Fruit fly (Drosophila melanogaster): ENCODE data around the gene promL.

promL gene

DNA sequence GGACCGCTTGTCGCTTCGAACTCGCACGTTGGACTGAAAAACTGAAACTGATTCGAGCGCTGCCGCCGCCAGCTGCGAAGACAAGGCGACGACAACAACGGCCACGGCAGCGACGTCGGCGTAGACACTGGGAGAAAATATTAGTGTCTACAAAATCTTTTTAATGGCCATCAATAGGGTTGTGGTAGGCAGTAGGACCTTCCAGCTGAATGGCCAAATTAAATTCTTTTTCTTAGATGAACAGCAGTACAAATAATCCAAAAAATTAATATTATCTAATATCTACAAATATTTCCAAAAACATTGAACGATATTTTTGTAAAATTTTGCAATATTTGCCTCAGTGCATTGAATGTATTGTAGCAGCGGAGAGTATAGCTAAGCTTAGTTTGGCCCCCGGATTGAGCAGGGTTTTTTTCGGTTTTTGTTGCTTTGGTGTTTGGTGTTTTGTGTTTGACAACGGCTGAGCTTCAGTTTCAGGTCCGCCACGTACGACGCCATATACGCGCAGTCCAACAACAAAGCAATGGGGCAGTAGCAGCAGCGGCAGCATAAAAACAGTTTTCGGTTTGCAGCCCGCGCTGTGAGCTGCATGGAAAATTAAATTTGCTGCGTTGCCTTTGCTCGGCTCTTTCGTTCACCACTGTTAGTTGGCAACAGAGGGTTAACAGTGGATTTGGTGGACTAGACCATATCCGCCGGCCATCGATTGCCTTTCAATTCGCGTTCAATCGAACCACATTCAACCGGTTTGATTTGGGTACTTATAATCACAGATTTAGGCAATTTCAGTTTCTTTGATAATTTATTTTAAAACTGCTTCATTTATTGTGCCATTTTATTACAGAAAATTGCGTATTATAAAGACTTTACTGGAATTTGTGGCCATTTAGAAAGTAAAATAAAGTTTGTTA, 20.4 kb downstream of the promL start, which contains the start of gene Cht7 (continued):
- TF ChIP-seq Camta (GFP tag; optimal IDR thresholded peaks at IDR 0.05) = peak; percentile 43
- no peak for TF ChIP-seq Opbp (GFP tag; IDR thresholded peaks at IDR 0.05; ENCODE audit: partially characterized antibody)
- TF ChIP-seq ara (GFP tag; IDR thresholded peaks at IDR 0.05) = peak; percentile 83
- TF ChIP-seq CG12769 (tag; optimal IDR thresholded peaks at IDR 0.05) = peak; percentile 78
- peak; percentile 87 for TF ChIP-seq Mad (GFP tag; optimal IDR thresholded peaks at IDR 0.05)
- peak; percentile 25; the same call in 1 of the 2 replicates for TF ChIP-seq CG1024 (GFP tag; IDR thresholded peaks at IDR 0.05)
- TF ChIP-seq Side (GFP tag; optimal IDR thresholded peaks at IDR 0.05) = peak; percentile 65
- peak; percentile 99 for TF ChIP-seq CG15601 (tag; optimal IDR thresholded peaks at IDR 0.05)
- TF ChIP-seq CG15011 (GFP tag; optimal IDR thresholded peaks at IDR 0.05) = peak; percentile 11
- TF ChIP-seq CG33557 (GFP tag; optimal IDR thresholded peaks at IDR 0.05) = peak; percentile 67
- TF ChIP-seq CG32772 (GFP tag; IDR thresholded peaks at IDR 0.05) = peak; percentile 72
- peak; percentile 23 for TF ChIP-seq CG1792 (GFP tag; optimal IDR thresholded peaks at IDR 0.05)
- TF ChIP-seq mld (GFP tag; IDR thresholded peaks at IDR 0.05; ENCODE audit: partially characterized antibody) = no peak
- TF ChIP-seq unpg (GFP tag; optimal IDR thresholded peaks at IDR 0.05) = peak; percentile 90
- peak; percentile 54 for TF ChIP-seq pnt (GFP tag; optimal IDR thresholded peaks at IDR 0.05)
- peak; percentile 64 for TF ChIP-seq Dad (GFP tag; optimal IDR thresholded peaks at IDR 0.05)
- peak; percentile 79 for TF ChIP-seq zf30C (GFP tag; optimal IDR thresholded peaks at IDR 0.05)
- peak in 1 of 2 experiments; percentile 46 for TF ChIP-seq Hr78 (GFP tag; optimal IDR thresholded peaks at IDR 0.05)
- TF ChIP-seq wek (GFP tag; optimal IDR thresholded peaks at IDR 0.05) = peak; percentile 15
- no peak for TF ChIP-seq luna (GFP tag; optimal IDR thresholded peaks at IDR 0.05)
- TF ChIP-seq Bdp1 (GFP tag; optimal IDR thresholded peaks at IDR 0.05) = peak; percentile 70
- TF ChIP-seq chm (GFP tag; IDR thresholded peaks at IDR 0.05) = peak; percentile 46; the same call in 1 of the 2 replicates
- no peak for TF ChIP-seq prd (optimal IDR thresholded peaks at IDR 0.05)
- TF ChIP-seq prd (GFP tag; IDR thresholded peaks at IDR 0.05) = peak; percentile 85
- peak; percentile 19 for TF ChIP-seq D19B (GFP tag; optimal IDR thresholded peaks at IDR 0.05)
- TF ChIP-seq Sox102F (GFP tag; optimal IDR thresholded peaks at IDR 0.05) = peak; percentile 91
- TF ChIP-seq wdn (GFP tag; IDR thresholded peaks at IDR 0.05) = peak; percentile 65; the same call in 1 of the 2 replicates
- TF ChIP-seq CG14441 (GFP tag; IDR thresholded peaks at IDR 0.05) = peak; percentile 85
- peak; percentile 89 for TF ChIP-seq Ssrp (tag; optimal IDR thresholded peaks at IDR 0.05)
- TF ChIP-seq CG2116 (GFP tag; optimal IDR thresholded peaks at IDR 0.05) = peak; percentile 46
- peak; percentile 46 for TF ChIP-seq kah (GFP tag; optimal IDR thresholded peaks at IDR 0.05)
- peak; percentile 62 for TF ChIP-seq CG9609 (GFP tag; optimal IDR thresholded peaks at IDR 0.05)
- TF ChIP-seq Rx (GFP tag; IDR thresholded peaks at IDR 0.05) = peak; percentile 41; the same call in 1 of the 2 replicates
- peak; percentile 90 for TF ChIP-seq CG17361 (GFP tag; IDR thresholded peaks at IDR 0.05)
- TF ChIP-seq CG17802 (tag; optimal IDR thresholded peaks at IDR 0.05) = peak; percentile 22
- TF ChIP-seq CG5953 (GFP tag; IDR thresholded peaks at IDR 0.05) = peak; percentile 47; the same call in 1 of the 2 replicates
- no peak for TF ChIP-seq tna (GFP tag; IDR thresholded peaks at IDR 0.05; ENCODE audit: partially characterized antibody)
- TF ChIP-seq tap (tag; optimal IDR thresholded peaks at IDR 0.05) = peak; percentile 55
- peak; percentile 80 for TF ChIP-seq CG4730 (GFP tag; IDR thresholded peaks at IDR 0.05)
- TF ChIP-seq bowl (GFP tag; IDR thresholded peaks at IDR 0.05) = peak; percentile 80
- TF ChIP-seq CG8359 (GFP tag; optimal IDR thresholded peaks at IDR 0.05; ENCODE audit: borderline replicate concordance) = peak; percentile 56
- peak; percentile 90 for TF ChIP-seq Hmr (GFP tag; optimal IDR thresholded peaks at IDR 0.05)
- TF ChIP-seq CG11085 (GFP tag; IDR thresholded peaks at IDR 0.05) = peak; percentile 50; the same call in 1 of the 2 replicates
- peak; percentile 73 for TF ChIP-seq bcd (GFP tag; optimal IDR thresholded peaks at IDR 0.05)
- peak; percentile 77 for TF ChIP-seq H2.0 (GFP tag; IDR thresholded peaks at IDR 0.05)
- TF ChIP-seq Six4 (GFP tag; optimal IDR thresholded peaks at IDR 0.05) = peak; percentile 51
- no peak for TF ChIP-seq HLHmδ (GFP tag; optimal IDR thresholded peaks at IDR 0.05)
- peak; percentile 82 for TF ChIP-seq CG14050 (GFP tag; IDR thresholded peaks at IDR 0.05)
